Worm (Caenorhabditis elegans): ENCODE measurements around the gene vamp-7.

vamp-7 gene

DNA sequence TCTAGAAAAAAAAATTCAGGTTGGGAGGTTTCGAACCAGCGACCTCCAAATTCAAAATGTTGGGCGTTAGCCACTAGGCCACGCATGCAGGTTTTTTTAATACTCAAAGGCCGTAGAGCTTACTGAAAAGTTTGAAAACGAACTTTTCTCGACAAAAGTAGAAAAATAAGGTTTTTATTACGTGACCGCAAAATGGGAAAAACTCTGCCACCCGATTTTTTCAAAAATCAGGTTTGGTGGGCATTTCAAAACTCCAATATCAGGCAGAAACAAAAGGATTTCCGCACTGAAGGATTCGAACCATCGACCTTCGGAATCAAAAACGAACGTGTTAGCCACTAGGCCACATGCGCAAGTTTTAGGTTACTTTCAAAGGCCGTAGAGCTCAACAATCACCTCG is 50.9 kb downstream of the vamp-7 start (continued):
- TF ChIP-seq pha-4 (GFP tag; IDR thresholded peaks at IDR 0.05) (peak; percentile 72; the same call in 1 of the 2 replicates), pha-4 (tag; optimal IDR thresholded peaks at IDR 0.05) (no peak), dve-1 (tag; optimal IDR thresholded peaks at IDR 0.05; ENCODE audit: insufficient read depth) (no peak), hmg-1.1 (GFP tag; IDR thresholded peaks at IDR 0.05) (no peak), dmd-8 (GFP tag; IDR thresholded peaks at IDR 0.05) (peak; percentile 41; the same call in 1 of the 2 replicates), zfp-3 (GFP tag; conservative IDR thresholded peaks at IDR 0.05) (0 out of 2 replicates have a peak, but pooled peaks have one; percentile 61), sdz-12 (GFP tag; optimal IDR thresholded peaks at IDR 0.05) (no peak), nhr-76 (tag; optimal IDR thresholded peaks at IDR 0.05) (no peak), nhr-237 (tag; optimal IDR thresholded peaks at IDR 0.05) (no peak), F26F4.8 (GFP tag; conservative IDR thresholded peaks at IDR 0.05) (0 out of 2 replicates have a peak, but pooled peaks have one; percentile 53), lsy-2 (tag; optimal IDR thresholded peaks at IDR 0.05) (no peak), hlh-11 (tag; optimal IDR thresholded peaks at IDR 0.05) (no peak), hif-1 (tag; optimal IDR thresholded peaks at IDR 0.05) (no peak), snpc-4 (tag; optimal IDR thresholded peaks at IDR 0.05) (no peak), spr-3 (GFP tag; optimal IDR thresholded peaks at IDR 0.05) (peak; percentile 47), madf-5 (GFP tag; IDR thresholded peaks at IDR 0.05) (peak in 1 of 2 experiments; percentile 53; a peak in 1 of 4 replicates), lin-29 (GFP tag; IDR thresholded peaks at IDR 0.05) (no peak), Y105C5A.15 (GFP tag; IDR thresholded peaks at IDR 0.05) (no peak), ama-1 (optimal IDR thresholded peaks at IDR 0.05) (no peak), zip-2 (tag; optimal IDR thresholded peaks at IDR 0.05) (no peak), egl-43 (GFP tag; IDR thresholded peaks at IDR 0.05) (no peak), spr-1 (tag; optimal IDR thresholded peaks at IDR 0.05) (peak; percentile 16), dpl-1 (GFP tag; optimal IDR thresholded peaks at IDR 0.05) (no peak), fos-1 (tag; optimal IDR thresholded peaks at IDR 0.05) (no peak), arid-1 (GFP tag; conservative IDR thresholded peaks at IDR 0.05) (no peak), unc-62 (GFP tag; optimal IDR thresholded peaks at IDR 0.05 in 1 of 2) (no peak), unc-62 (tag; optimal IDR thresholded peaks at IDR 0.05) (no peak), nhr-48 (tag; optimal IDR thresholded peaks at IDR 0.05) (no peak), nhr-111 (GFP tag; optimal IDR thresholded peaks at IDR 0.05) (peak; percentile 4), ZK337.2 (GFP tag; IDR thresholded peaks at IDR 0.05) (no peak), tag-97 (GFP tag; IDR thresholded peaks at IDR 0.05) (no peak), T26A8.4 (GFP tag; IDR thresholded peaks at IDR 0.05) (no peak), Y5F2A.4 (GFP tag; optimal IDR thresholded peaks at IDR 0.05) (peak; percentile 37), vab-7 (GFP tag; IDR thresholded peaks at IDR 0.05) (peak; percentile 54), daf-19 (GFP tag; conservative IDR thresholded peaks at IDR 0.05) (no peak; the same call in 1 of the 2 replicates), mdl-1 (tag; optimal IDR thresholded peaks at IDR 0.05) (no peak), unc-39 (tag; optimal IDR thresholded peaks at IDR 0.05) (no peak), tra-1 (GFP tag; IDR thresholded peaks at IDR 0.05) (no peak), lin-39 (tag; optimal IDR thresholded peaks at IDR 0.05) (no peak), zfp-2 (tag; optimal IDR thresholded peaks at IDR 0.05) (no peak), daf-12 (tag; optimal IDR thresholded peaks at IDR 0.05) (no peak), php-3 (GFP tag; IDR thresholded peaks at IDR 0.05) (no peak), zip-11 (GFP tag; IDR thresholded peaks at IDR 0.05) (no peak), ceh-82 (tag; optimal IDR thresholded peaks at IDR 0.05) (no peak), nhr-42 (GFP tag; IDR thresholded peaks at IDR 0.05) (no peak), nhr-102 (tag; optimal IDR thresholded peaks at IDR 0.05) (peak; percentile 17), lin-13 (GFP tag; optimal IDR thresholded peaks at IDR 0.05) (no peak), ces-1 (GFP tag; optimal IDR thresholded peaks at IDR 0.05) (no peak), ctbp-1 (GFP tag; IDR thresholded peaks at IDR 0.05) (no peak), aha-1 (tag) (no peak), ceh-20 (GFP tag; IDR thresholded peaks at IDR 0.05) (no peak), dmd-6 (GFP tag; IDR thresholded peaks at IDR 0.05) (no peak), pqm-1 (tag; optimal IDR thresholded peaks at IDR 0.05) (no peak)

All from whole organism, L4 larva.